Worm (Caenorhabditis elegans): ENCODE measurements around the gene C33E10.1.

DNA sequence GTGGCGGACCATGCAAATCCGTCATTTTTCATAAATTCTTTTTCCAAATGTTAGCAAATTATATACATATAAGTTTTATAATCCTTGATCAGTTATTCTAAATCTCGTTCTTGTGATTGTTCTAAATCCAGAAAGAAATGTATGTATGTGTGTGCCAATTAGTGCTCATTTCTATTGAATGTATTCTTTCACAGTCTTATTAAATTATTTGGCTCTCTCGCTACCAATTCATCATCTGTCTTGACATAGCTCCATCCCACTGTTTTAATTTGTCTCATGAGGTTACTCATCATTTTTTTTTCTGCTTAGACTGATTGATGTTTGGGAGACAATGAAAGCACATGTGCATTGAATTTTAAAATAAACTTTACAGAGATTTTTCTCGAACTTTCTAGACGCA is 50.4 kb downstream of the C33E10.1 start:
- TF ChIP-seq fkh-3 (tag; optimal IDR thresholded peaks at IDR 0.05) (no peak), unc-62 (GFP tag; optimal IDR thresholded peaks at IDR 0.05) (no peak), nfya-1 (tag; optimal IDR thresholded peaks at IDR 0.05; ENCODE audit: borderline replicate concordance, insufficient read depth) (no peak), mes-4 (tag; optimal IDR thresholded peaks at IDR 0.05) (no peak), ceh-91 (GFP tag; IDR thresholded peaks at IDR 0.05) (no peak), ztf-18 (tag; optimal IDR thresholded peaks at IDR 0.05) (no peak), nfyb-1 (GFP tag; IDR thresholded peaks at IDR 0.05) (no peak), madf-8 (GFP tag; conservative IDR thresholded peaks at IDR 0.05) (no peak), F57A8.1 (GFP tag; optimal IDR thresholded peaks at IDR 0.05) (no peak), attf-3 (GFP tag; conservative IDR thresholded peaks at IDR 0.05) (no peak), snpc-4 (GFP tag; optimal IDR thresholded peaks at IDR 0.05) (no peak), snpc-4 (tag; optimal IDR thresholded peaks at IDR 0.05) (no peak), xnd-1 (tag; optimal IDR thresholded peaks at IDR 0.05) (no peak)

Data from whole organism, young adult.